Fruit fly (Drosophila melanogaster): ENCODE results near the gene dpr16.

The dpr16 gene

DNA sequence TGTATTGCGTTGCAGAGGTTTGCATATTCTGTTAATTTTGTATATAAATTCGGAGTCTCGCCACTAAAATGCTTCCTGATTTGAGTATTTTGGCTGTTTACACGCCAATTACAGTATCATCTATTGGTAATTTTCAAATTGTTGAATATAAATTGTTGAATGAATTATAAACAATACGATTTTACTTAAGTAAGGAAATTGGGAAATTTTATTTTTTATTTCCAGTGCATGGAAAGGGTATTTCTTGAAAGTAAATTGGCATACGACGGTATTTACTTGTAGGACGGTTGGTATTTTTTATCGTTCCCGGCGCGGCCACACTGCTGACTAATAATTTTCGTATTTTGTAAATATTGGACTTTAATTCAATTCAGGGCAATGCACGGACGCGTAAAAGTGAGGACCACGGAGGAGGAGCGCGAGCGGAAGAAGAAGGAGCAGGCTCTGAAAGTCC, 22.9 kb upstream of the dpr16 start, which contains the start of gene RabGGTa (continued):
- 0 out of 3 replicates have a peak, but pooled peaks have one; percentile 62 for TF ChIP-seq CG3726 (GFP tag; IDR thresholded peaks at IDR 0.05)
- no peak for TF ChIP-seq CG15479 (GFP tag; optimal IDR thresholded peaks at IDR 0.05)
- peak; percentile 36 for TF ChIP-seq CrebB (tag; optimal IDR thresholded peaks at IDR 0.05)
- TF ChIP-seq pum (GFP tag; optimal IDR thresholded peaks at IDR 0.05), result peak; percentile 53
- TF ChIP-seq fd64A (GFP tag; optimal IDR thresholded peaks at IDR 0.05), result no peak
- TF ChIP-seq slbo (GFP tag; IDR thresholded peaks at IDR 0.05), result peak; percentile 81
- no peak for TF ChIP-seq Ets65A (GFP tag)
- TF ChIP-seq Nf-YC (tag; optimal IDR thresholded peaks at IDR 0.05), result no peak
- no peak for TF ChIP-seq CG3065 (GFP tag; optimal IDR thresholded peaks at IDR 0.05)
- TF ChIP-seq CG32767 (GFP tag; IDR thresholded peaks at IDR 0.05), result 0 out of 2 replicates have a peak, but pooled peaks have one; percentile 22
- no peak for TF ChIP-seq Dip2 (GFP tag; IDR thresholded peaks at IDR 0.05)
- TF ChIP-seq CG17829 (tag; optimal IDR thresholded peaks at IDR 0.05), result peak; percentile 72
- TF ChIP-seq odd (GFP tag; optimal IDR thresholded peaks at IDR 0.05), result peak; percentile 34
- TF ChIP-seq CG11696 (GFP tag; IDR thresholded peaks at IDR 0.05), result no peak
- TF ChIP-seq NfI (GFP tag; optimal IDR thresholded peaks at IDR 0.05), result peak; percentile 60
- TF ChIP-seq nom (GFP tag; optimal IDR thresholded peaks at IDR 0.05), result no peak
- TF ChIP-seq dmrt11E (tag; optimal IDR thresholded peaks at IDR 0.05), result peak; percentile 69
- TF ChIP-seq CG17186 (GFP tag; optimal IDR thresholded peaks at IDR 0.05), result no peak
- TF ChIP-seq Dad (GFP tag; optimal IDR thresholded peaks at IDR 0.05), result peak; percentile 38
- peak; percentile 54 for TF ChIP-seq CG7556 (GFP tag; optimal IDR thresholded peaks at IDR 0.05)
- peak; percentile 46 for TF ChIP-seq zfh2 (GFP tag; optimal IDR thresholded peaks at IDR 0.05)
- no peak for TF ChIP-seq chm (GFP tag; IDR thresholded peaks at IDR 0.05)
- peak; percentile 59 for TF ChIP-seq Sox100B (GFP tag; optimal IDR thresholded peaks at IDR 0.05)
- no peak for TF ChIP-seq Kr (GFP tag; optimal IDR thresholded peaks at IDR 0.05)
- TF ChIP-seq CG10366 (GFP tag; IDR thresholded peaks at IDR 0.05), result peak; percentile 63
- TF ChIP-seq trh (GFP tag; optimal IDR thresholded peaks at IDR 0.05), result peak; percentile 5
- TF ChIP-seq CG9609 (GFP tag; optimal IDR thresholded peaks at IDR 0.05), result peak; percentile 49
- peak; percentile 57 for TF ChIP-seq CG4424 (GFP tag; optimal IDR thresholded peaks at IDR 0.05)
- peak; percentile 9 for TF ChIP-seq scrt (GFP tag; optimal IDR thresholded peaks at IDR 0.05)
- no peak for TF ChIP-seq CG33557 (GFP tag; optimal IDR thresholded peaks at IDR 0.05)
- TF ChIP-seq ems (GFP tag; optimal IDR thresholded peaks at IDR 0.05), result peak; percentile 51
- TF ChIP-seq lov (optimal IDR thresholded peaks at IDR 0.05), result no peak
- TF ChIP-seq lov (GFP tag; IDR thresholded peaks at IDR 0.05), result 0 out of 3 replicates have a peak, but pooled peaks have one; percentile 19
- TF ChIP-seq chn (GFP tag; optimal IDR thresholded peaks at IDR 0.05), result peak; percentile 49
- no peak for TF ChIP-seq eve (GFP tag; optimal IDR thresholded peaks at IDR 0.05)
- TF ChIP-seq gsb (GFP tag; IDR thresholded peaks at IDR 0.05), result peak; percentile 59
- peak; percentile 75 for TF ChIP-seq CG12769 (tag; optimal IDR thresholded peaks at IDR 0.05)
- TF ChIP-seq CG14710 (tag; optimal IDR thresholded peaks at IDR 0.05), result peak; percentile 71
- no peak for TF ChIP-seq dimm (GFP tag; IDR thresholded peaks at IDR 0.05)
- peak; percentile 59 for TF ChIP-seq slp2 (GFP tag; optimal IDR thresholded peaks at IDR 0.05)
- TF ChIP-seq CG17802 (tag; optimal IDR thresholded peaks at IDR 0.05), result peak; percentile 13
- TF ChIP-seq az2 (GFP tag; optimal IDR thresholded peaks at IDR 0.05), result peak; percentile 57
- no peak for TF ChIP-seq D19B (GFP tag; optimal IDR thresholded peaks at IDR 0.05)
- TF ChIP-seq CG1792 (GFP tag; optimal IDR thresholded peaks at IDR 0.05), result peak; percentile 54
- TF ChIP-seq MBD-R2 (GFP tag; IDR thresholded peaks at IDR 0.05), result peak; percentile 64
- TF ChIP-seq CG12071 (GFP tag; optimal IDR thresholded peaks at IDR 0.05), result peak; percentile 31
- peak; percentile 74; the same call in 2 of the 3 replicates for TF ChIP-seq Dbx (GFP tag; IDR thresholded peaks at IDR 0.05)
- peak; percentile 59 for TF ChIP-seq CG13424 (tag; optimal IDR thresholded peaks at IDR 0.05)
- TF ChIP-seq Meics (GFP tag; optimal IDR thresholded peaks at IDR 0.05), result peak; percentile 74
- peak; percentile 76 for TF ChIP-seq phol (tag; optimal IDR thresholded peaks at IDR 0.05)
- TF ChIP-seq CG13775 (GFP tag; optimal IDR thresholded peaks at IDR 0.05), result peak; percentile 62
- TF ChIP-seq rib (GFP tag; IDR thresholded peaks at IDR 0.05), result no peak

Data from whole organism, embryonic.